Worm (Caenorhabditis elegans): ENCODE results near the gene F02C12.1.

The F02C12.1 gene

ce11 chrX:13388829-13389228 is 13.1 kb upstream of the F02C12.1 start:
- TF ChIP-seq sem-4 (tag; optimal IDR thresholded peaks at IDR 0.05), result peak; percentile 13
- peak; percentile 70 for TF ChIP-seq nhr-25 (tag; optimal IDR thresholded peaks at IDR 0.05)
- TF ChIP-seq ceh-16 (tag; optimal IDR thresholded peaks at IDR 0.05), result peak; percentile 77
- TF ChIP-seq ama-1 (optimal IDR thresholded peaks at IDR 0.05), result no peak
- TF ChIP-seq elt-1 (tag; optimal IDR thresholded peaks at IDR 0.05), result peak; percentile 9
- no peak for TF ChIP-seq lin-39 (tag; optimal IDR thresholded peaks at IDR 0.05)
- peak; percentile 20 for TF ChIP-seq blmp-1 (tag; optimal IDR thresholded peaks at IDR 0.05; ENCODE audit: insufficient read depth)
- peak; percentile 4 for TF ChIP-seq sma-3 (GFP tag; optimal IDR thresholded peaks at IDR 0.05)
- TF ChIP-seq nhr-129 (tag; optimal IDR thresholded peaks at IDR 0.05), result peak; percentile 16

ce11 chrX:13394971-13395370 is 6.9 kb upstream of the F02C12.1 start, which contains the start of gene irld-2:
TSS of gene irld-2 (minus strand) at chrX:13395071.
- TF ChIP-seq sma-9 (GFP tag; optimal IDR thresholded peaks at IDR 0.05), result no peak
- no peak for TF ChIP-seq sma-9 (tag; optimal IDR thresholded peaks at IDR 0.05)
- no peak for TF ChIP-seq Y55F3AM.14 (GFP tag; optimal IDR thresholded peaks at IDR 0.05)
- no peak for TF ChIP-seq C34F6.9 (tag; optimal IDR thresholded peaks at IDR 0.05)
- no peak for TF ChIP-seq ceh-16 (tag; optimal IDR thresholded peaks at IDR 0.05)
- TF ChIP-seq sma-3 (GFP tag; optimal IDR thresholded peaks at IDR 0.05), result no peak

- TF ChIP-seq F13H6.1 (tag; optimal IDR thresholded peaks at IDR 0.05), result peak; percentile 89
- TF ChIP-seq nhr-23 (tag; optimal IDR thresholded peaks at IDR 0.05), result no peak
- peak; percentile 27 for TF ChIP-seq ceh-82 (tag; optimal IDR thresholded peaks at IDR 0.05)
- TF ChIP-seq gmeb-1 (tag; optimal IDR thresholded peaks at IDR 0.05), result peak; percentile 81
- peak; percentile 43 for TF ChIP-seq fos-1 (tag; optimal IDR thresholded peaks at IDR 0.05)
- TF ChIP-seq ZK546.5 (tag; optimal IDR thresholded peaks at IDR 0.05), result no peak
- no peak for TF ChIP-seq nhr-77 (tag; optimal IDR thresholded peaks at IDR 0.05)
- TF ChIP-seq lin-11 (tag; optimal IDR thresholded peaks at IDR 0.05), result peak; percentile 82
- no peak for TF ChIP-seq ztf-1 (GFP tag; conservative IDR thresholded peaks at IDR 0.05)
- TF ChIP-seq C34F6.9 (tag; optimal IDR thresholded peaks at IDR 0.05), result peak; percentile 85
- TF ChIP-seq ceh-16 (tag; optimal IDR thresholded peaks at IDR 0.05), result peak; percentile 46
- peak; percentile 80 for TF ChIP-seq nhr-6 (tag; optimal IDR thresholded peaks at IDR 0.05)
- no peak for TF ChIP-seq unc-39 (tag; optimal IDR thresholded peaks at IDR 0.05)
- TF ChIP-seq unc-55 (GFP tag; optimal IDR thresholded peaks at IDR 0.05), result peak; percentile 89
- no peak for TF ChIP-seq alr-1 (tag; optimal IDR thresholded peaks at IDR 0.05)
- no peak for TF ChIP-seq lin-39 (tag; optimal IDR thresholded peaks at IDR 0.05)
- TF ChIP-seq nhr-11 (tag; optimal IDR thresholded peaks at IDR 0.05), result no peak
- TF ChIP-seq egl-27 (tag; optimal IDR thresholded peaks at IDR 0.05), result peak; percentile 75
- TF ChIP-seq nhr-237 (tag; optimal IDR thresholded peaks at IDR 0.05), result peak; percentile 10
- TF ChIP-seq R02D3.7 (tag; optimal IDR thresholded peaks at IDR 0.05), result peak; percentile 92
- TF ChIP-seq nhr-129 (tag; optimal IDR thresholded peaks at IDR 0.05), result peak; percentile 63
- no peak for TF ChIP-seq Y55F3AM.14 (GFP tag; optimal IDR thresholded peaks at IDR 0.05)
- TF ChIP-seq crh-2 (tag; optimal IDR thresholded peaks at IDR 0.05), result peak; percentile 88
- TF ChIP-seq ama-1 (optimal IDR thresholded peaks at IDR 0.05), result no peak
- peak; percentile 16 to 20 for TF ChIP-seq mdl-1 (tag; optimal IDR thresholded peaks at IDR 0.05)
- TF ChIP-seq nhr-25 (tag; optimal IDR thresholded peaks at IDR 0.05), result peak; percentile 90
- TF ChIP-seq snpc-4 (tag; optimal IDR thresholded peaks at IDR 0.05), result peak; percentile 38
- TF ChIP-seq lsy-2 (tag; optimal IDR thresholded peaks at IDR 0.05), result peak; percentile 74 to 91
- no peak for TF ChIP-seq unc-62 (GFP tag; optimal IDR thresholded peaks at IDR 0.05)
- no peak for TF ChIP-seq elt-3 (tag; optimal IDR thresholded peaks at IDR 0.05)
- TF ChIP-seq ztf-11 (tag; optimal IDR thresholded peaks at IDR 0.05), result no peak
- no peak for TF ChIP-seq aly-2 (tag; optimal IDR thresholded peaks at IDR 0.05)
- TF ChIP-seq elt-1 (tag; optimal IDR thresholded peaks at IDR 0.05), result no peak
- no peak for TF ChIP-seq dmd-4 (tag; optimal IDR thresholded peaks at IDR 0.05)
- TF ChIP-seq zag-1 (tag; optimal IDR thresholded peaks at IDR 0.05), result no peak
- peak; percentile 72 for TF ChIP-seq sem-4 (tag; optimal IDR thresholded peaks at IDR 0.05)
- peak; percentile 74 for TF ChIP-seq ztf-4 (tag; optimal IDR thresholded peaks at IDR 0.05)
- TF ChIP-seq sma-3 (GFP tag; optimal IDR thresholded peaks at IDR 0.05), result peak; percentile 89
- TF ChIP-seq nhr-10 (tag; optimal IDR thresholded peaks at IDR 0.05), result no peak
- peak; percentile 33 for TF ChIP-seq nhr-12 (tag; optimal IDR thresholded peaks at IDR 0.05)
- TF ChIP-seq nhr-21 (tag; optimal IDR thresholded peaks at IDR 0.05), result peak; percentile 90
- TF ChIP-seq lin-13 (GFP tag; optimal IDR thresholded peaks at IDR 0.05), result peak; percentile 80
- no peak for TF ChIP-seq mbf-1 (tag; optimal IDR thresholded peaks at IDR 0.05)
- TF ChIP-seq peb-1 (tag; optimal IDR thresholded peaks at IDR 0.05), result no peak
- TF ChIP-seq sma-9 (GFP tag; optimal IDR thresholded peaks at IDR 0.05), result peak; percentile 96
- no peak for TF ChIP-seq sma-9 (tag; optimal IDR thresholded peaks at IDR 0.05)
- no peak for TF ChIP-seq skn-1 (tag; optimal IDR thresholded peaks at IDR 0.05)
- peak; percentile 85 for TF ChIP-seq mab-5 (tag; optimal IDR thresholded peaks at IDR 0.05)
- peak; percentile 36 for TF ChIP-seq blmp-1 (tag; optimal IDR thresholded peaks at IDR 0.05; ENCODE audit: insufficient read depth)
These were observed 5.3 kb upstream of the F02C12.1 start, which contains the start of gene F02C12.3 for ce11 chrX:13396550-13397023. TSS of gene F02C12.3 (plus strand) at chrX:13396973.
